Worm (Caenorhabditis elegans) whole organism, L4 larva: ENCODE results near the gene mrps-18B.
A peak's percentile ranks its signal among the peaks of the same experiment; 100 is the strongest.

Experiments
- F10B5.3 ChIP-seq: sonication (generic microtip); optimal IDR thresholded peaks from 2 replicates; lab custom pipeline; 2016; ENCODE audit warnings: mild to moderate bottlenecking, missing genetic modification characterization, missing compliant biosample characterization
- F37D6.2 ChIP-seq: sonication (generic microtip); optimal IDR thresholded peaks from 2 replicates; lab custom pipeline; 2016; ENCODE audit warnings: mild to moderate bottlenecking, missing genetic modification characterization, missing compliant biosample characterization
- F44E2.7 ChIP-seq: fragments of 200-800 bp; sonication (Bioruptor generic); IDR thresholded peaks from 2 replicates; pipeline ENCODE4 v2.1.2; 2022; ENCODE audit warnings: missing genetic modification characterization, missing compliant biosample characterization
- F49E8.2 ChIP-seq: sonication (generic microtip); optimal IDR thresholded peaks from 2 replicates; lab custom pipeline; 2016; ENCODE audit warnings: missing compliant biosample characterization, mild to moderate bottlenecking, missing genetic modification characterization, borderline replicate concordance
- T26A8.4 ChIP-seq: fragments of 200-800 bp; sonication (Bioruptor generic); IDR thresholded peaks from 2 replicates; pipeline ENCODE4 v1.3.6; 2022; ENCODE audit warnings: missing genetic modification characterization, missing compliant biosample characterization
- ZK546.5 ChIP-seq, 2 experiments: sonication (generic microtip); optimal IDR thresholded peaks; 2 replicates each; lab custom pipeline; 2017; ENCODE audit warnings: missing biosample characterization in 2 of 2, missing genetic modification characterization in 2 of 2
- aha-1 ChIP-seq: fragments of 150-350 bp; peaks from one replicate; lab custom pipeline; 2014; ENCODE audit warnings: missing biosample characterization, missing genetic modification characterization
- ama-1 ChIP-seq: fragments of 150-350 bp; optimal IDR thresholded peaks from 2 replicates; lab custom pipeline; 2014; ENCODE audit warnings: inconsistent platforms, mixed read lengths
- arid-1 ChIP-seq: fragments of 200-800 bp; sonication (Bioruptor generic); conservative IDR thresholded peaks from 2 replicates; pipeline ENCODE4 v1.3.6; 2022; ENCODE audit warnings: missing genetic modification reagents, missing genetic modification characterization, missing compliant biosample characterization
- ceh-44 ChIP-seq: fragments of 200-800 bp; sonication (Bioruptor generic); IDR thresholded peaks from 2 replicates; pipeline ENCODE4 v1.3.6; 2022; ENCODE audit warnings: missing genetic modification reagents, missing genetic modification characterization, missing compliant biosample characterization
- daf-16 ChIP-seq, 3 experiments: sonication (generic microtip); optimal IDR thresholded peaks; 2 replicates each; lab custom pipeline; 2016 to 2017; ENCODE audit warnings: missing genetic modification characterization in 3 of 3, missing genetic modification reagents in 3 of 3, mild to moderate bottlenecking in 2 of 3, missing compliant biosample characterization in 2 of 3, missing biosample characterization in 1 of 3, moderate library complexity in 1 of 3
- dmd-6 ChIP-seq: fragments of 200-800 bp; sonication (Bioruptor generic); IDR thresholded peaks from 2 replicates; pipeline ENCODE4 v1.3.6; 2022; ENCODE audit warnings: missing genetic modification reagents, missing genetic modification characterization, missing compliant biosample characterization
- dmd-9 ChIP-seq: fragments of 200-800 bp; sonication (Bioruptor generic); IDR thresholded peaks from 2 replicates; pipeline ENCODE4 v1.3.6; 2022; ENCODE audit warnings: missing genetic modification reagents, missing genetic modification characterization, missing compliant biosample characterization
- dpl-1 ChIP-seq: fragments of 150-350 bp; optimal IDR thresholded peaks from 2 replicates; lab custom pipeline; 2014; ENCODE audit warnings: missing biosample characterization, missing genetic modification reagents, missing genetic modification characterization
- duxl-1 ChIP-seq: sonication (generic microtip); optimal IDR thresholded peaks from 2 replicates; lab custom pipeline; 2016; ENCODE audit warnings: mild to moderate bottlenecking, missing genetic modification characterization, moderate library complexity, missing compliant biosample characterization; ENCODE audit not compliant: poor library complexity
- dve-1 ChIP-seq: sonication (generic microtip); optimal IDR thresholded peaks from 2 replicates; lab custom pipeline; 2017; ENCODE audit warnings: antibody characterized with exemption, mild to moderate bottlenecking, missing genetic modification characterization, missing compliant biosample characterization; ENCODE audit not compliant: insufficient read depth
- egl-27 ChIP-seq: sonication (generic microtip); optimal IDR thresholded peaks from 3 replicates; lab custom pipeline; 2017; ENCODE audit warnings: missing biosample characterization, missing genetic modification reagents, missing genetic modification characterization
- fos-1 ChIP-seq: fragments of 150-350 bp; optimal IDR thresholded peaks from 2 replicates; lab custom pipeline; 2014; ENCODE audit warnings: missing biosample characterization, missing genetic modification characterization
- hif-1 ChIP-seq, 2 experiments: sonication (generic microtip); optimal IDR thresholded peaks; 2 replicates each; lab custom pipeline; 2016 to 2017; ENCODE audit warnings: missing compliant biosample characterization in 2 of 2, missing genetic modification characterization in 2 of 2, missing genetic modification reagents in 2 of 2, missing genotype in 2 of 2, mild to moderate bottlenecking in 1 of 2
- hlh-11 ChIP-seq: fragments of 200-800 bp; sonication (Bioruptor generic); optimal IDR thresholded peaks from 2 replicates; lab custom pipeline; 2018; ENCODE audit warnings: mild to moderate bottlenecking, missing genetic modification characterization, missing compliant biosample characterization
- hmg-1.1 ChIP-seq: fragments of 200-800 bp; sonication (Bioruptor generic); IDR thresholded peaks from 2 replicates; pipeline ENCODE4 v1.3.6; 2022; ENCODE audit warnings: missing genetic modification reagents, missing genetic modification characterization, missing compliant biosample characterization
- lin-1 ChIP-seq: fragments of 200-800 bp; sonication (Bioruptor generic); IDR thresholded peaks from 2 replicates; pipeline ENCODE4 v1.3.6; 2022; ENCODE audit warnings: missing genetic modification reagents, missing genetic modification characterization, missing compliant biosample characterization
- lin-13 ChIP-seq: fragments of 150-350 bp; optimal IDR thresholded peaks from 2 replicates; lab custom pipeline; 2014; ENCODE audit warnings: missing biosample characterization, missing genetic modification reagents, missing genetic modification characterization
- lin-38 ChIP-seq: fragments of 200-800 bp; sonication (Bioruptor generic); IDR thresholded peaks from 2 replicates; pipeline ENCODE4 v1.3.6; 2022; ENCODE audit warnings: missing genetic modification reagents, missing genetic modification characterization, missing compliant biosample characterization
- lsy-2 ChIP-seq, 2 experiments: fragments of 150-350 bp in 1 of 2; sonication (generic microtip) in 1 of 2; optimal IDR thresholded peaks; 2 replicates each; lab custom pipeline; 2014 to 2017; ENCODE audit warnings: missing biosample characterization in 2 of 2, missing genetic modification characterization in 2 of 2
- mdl-1 ChIP-seq, 2 experiments: fragments of 150-350 bp in 1 of 2; sonication (generic microtip) in 1 of 2; optimal IDR thresholded peaks; 2 replicates each; lab custom pipeline; 2014 to 2017; ENCODE audit warnings: missing biosample characterization in 2 of 2, missing genetic modification characterization in 2 of 2
- mes-2 ChIP-seq: sonication (generic microtip); optimal IDR thresholded peaks from 2 replicates; lab custom pipeline; 2016; ENCODE audit warnings: missing genotype, mild to moderate bottlenecking, missing genetic modification characterization, missing compliant biosample characterization; ENCODE audit not compliant: poor library complexity, severe bottlenecking
- mxl-3 ChIP-seq: fragments of 200-800 bp; sonication (Bioruptor generic); optimal IDR thresholded peaks from 2 replicates; lab custom pipeline; 2018; ENCODE audit warnings: mild to moderate bottlenecking, missing genetic modification characterization, missing compliant biosample characterization
- nhr-10 ChIP-seq: fragments of 150-350 bp; optimal IDR thresholded peaks from 2 replicates; lab custom pipeline; 2014; ENCODE audit warnings: missing biosample characterization, missing genetic modification characterization
- nhr-102 ChIP-seq: sonication (generic microtip); optimal IDR thresholded peaks from 2 replicates; lab custom pipeline; 2016; ENCODE audit warnings: mild to moderate bottlenecking, missing genetic modification characterization, moderate library complexity, missing compliant biosample characterization
- nhr-11 ChIP-seq: fragments of 150-350 bp; optimal IDR thresholded peaks from 2 replicates; lab custom pipeline; 2014; ENCODE audit warnings: missing biosample characterization, missing genetic modification characterization
- nhr-25 ChIP-seq: sonication (generic microtip); optimal IDR thresholded peaks from 2 replicates; lab custom pipeline; 2017; ENCODE audit warnings: missing genetic modification characterization, mild to moderate bottlenecking, missing compliant biosample characterization, antibody characterized with exemption, moderate library complexity, borderline replicate concordance; ENCODE audit not compliant: insufficient read depth
- nhr-42 ChIP-seq: fragments of 200-800 bp; sonication (Bioruptor generic); IDR thresholded peaks from 2 replicates; pipeline ENCODE4 v1.3.6; 2022; ENCODE audit warnings: missing genetic modification characterization, missing compliant biosample characterization
- nhr-48 ChIP-seq: sonication (generic microtip); optimal IDR thresholded peaks from 2 replicates; lab custom pipeline; 2016; ENCODE audit warnings: mild to moderate bottlenecking, missing genetic modification characterization, missing compliant biosample characterization
- nhr-6 ChIP-seq: fragments of 150-350 bp; optimal IDR thresholded peaks from 2 replicates; lab custom pipeline; 2014; ENCODE audit warnings: missing biosample characterization, missing genetic modification characterization
- pha-4 ChIP-seq, 2 experiments: fragments of 150-350 bp in 1 of 2; fragments of 200-800 bp in 1 of 2; sonication (Bioruptor generic) in 1 of 2; IDR thresholded peaks in 1 of 2; optimal IDR thresholded peaks in 1 of 2; 2 replicates each; pipeline versions ENCODE4 v1.3.6 to Lab custom; 2014 to 2022; ENCODE audit warnings: missing genetic modification characterization in 2 of 2, missing genetic modification reagents in 2 of 2, missing biosample characterization in 1 of 2, missing compliant biosample characterization in 1 of 2
- php-3 ChIP-seq: fragments of 200-800 bp; sonication (Bioruptor generic); IDR thresholded peaks from 2 replicates; pipeline ENCODE4 v1.3.6; 2022; ENCODE audit warnings: missing genetic modification reagents, missing genetic modification characterization, missing compliant biosample characterization
- pqm-1 ChIP-seq: sonication (generic microtip); optimal IDR thresholded peaks from 2 replicates; lab custom pipeline; 2017; ENCODE audit warnings: missing biosample characterization, missing genetic modification characterization
- rbr-2 ChIP-seq: sonication (generic microtip); optimal IDR thresholded peaks from 2 replicates; lab custom pipeline; 2016; ENCODE audit warnings: missing genotype, missing genetic modification characterization, missing compliant biosample characterization
- sdz-12 ChIP-seq: fragments of 200-800 bp; sonication (Bioruptor generic); optimal IDR thresholded peaks from 2 replicates; lab custom pipeline; 2018; ENCODE audit warnings: mild to moderate bottlenecking, missing genetic modification characterization, missing compliant biosample characterization
- set-16 ChIP-seq: fragments of 200-800 bp; sonication (Bioruptor generic); IDR thresholded peaks from 2 replicates; pipeline ENCODE4 v1.3.6; 2022; ENCODE audit warnings: missing genetic modification reagents, missing genetic modification characterization, missing compliant biosample characterization
- snpc-1.2 ChIP-seq: fragments of 200-800 bp; sonication (Bioruptor generic); IDR thresholded peaks from 2 replicates; pipeline ENCODE4 v1.3.6; 2022; ENCODE audit warnings: missing genetic modification reagents, missing genetic modification characterization, missing compliant biosample characterization
- spr-1 ChIP-seq: sonication (generic microtip); optimal IDR thresholded peaks from 2 replicates; lab custom pipeline; 2016; ENCODE audit warnings: mild to moderate bottlenecking, missing genetic modification characterization, missing compliant biosample characterization
- unc-130 ChIP-seq: sonication (generic microtip); optimal IDR thresholded peaks from 2 replicates; lab custom pipeline; 2016; ENCODE audit warnings: missing genetic modification reagents, missing genetic modification characterization, missing compliant biosample characterization
- zfp-3 ChIP-seq: fragments of 200-800 bp; sonication (Bioruptor generic); conservative IDR thresholded peaks from 2 replicates; pipeline ENCODE4 v1.3.6; 2022; ENCODE audit warnings: missing genetic modification reagents, missing genetic modification characterization, missing compliant biosample characterization
- ztf-11 ChIP-seq: fragments of 150-350 bp; optimal IDR thresholded peaks from 2 replicates; lab custom pipeline; 2014; ENCODE audit warnings: missing biosample characterization, missing genetic modification characterization

mrps-18B gene

ce11 chrII:8569038-8569977 lies 43.8 kb downstream of the mrps-18B start, which contains the start of the genes col-38 and rpl-5:
Gene col-38 (minus strand): TSS chrII:8569088.
Gene rpl-5 (plus strand): TSS chrII:8569927.
- TF ChIP-seq zfp-3: 0 out of 2 replicates have a peak, but pooled peaks have one; percentile 65
- TF ChIP-seq F49E8.2 (tag; lab: Kevin White, UChicago): no peak
- TF ChIP-seq aha-1 (tag; lab: Kevin White, UChicago): peak; percentile 97
- TF ChIP-seq snpc-1.2 (GFP tag; lab: Robert Waterston, UW): 0 out of 2 replicates have a peak, but pooled peaks have one; percentile 15
- peak; percentile 82 for TF ChIP-seq hlh-11 (tag; lab: Kevin White, UChicago)
- TF ChIP-seq nhr-6 (tag; lab: Kevin White, UChicago): peak; percentile 88
- TF ChIP-seq lsy-2 (tag; optimal IDR thresholded peaks at IDR 0.05; lab: Kevin White, UChicago): peak; percentile 89 to 98
- TF ChIP-seq T26A8.4 (GFP tag; lab: Robert Waterston, UW): peak; percentile 69
- no peak for TF ChIP-seq fos-1 (tag; lab: Kevin White, UChicago)
- peak; percentile 79 for TF ChIP-seq hmg-1.1 (GFP tag; lab: Robert Waterston, UW)
- peak; percentile 60 for TF ChIP-seq dmd-6
- peak; percentile 65 for TF ChIP-seq ama-1
- TF ChIP-seq ZK546.5 (tag; optimal IDR thresholded peaks at IDR 0.05; lab: Kevin White, UChicago): peak; percentile 26 to 93
- TF ChIP-seq lin-1 (GFP tag; lab: Robert Waterston, UW): no peak
- TF ChIP-seq nhr-25: peak; percentile 34
- peak; percentile 23; the same call in 1 of the 2 replicates for TF ChIP-seq nhr-42 (GFP tag; lab: Robert Waterston, UW)
- TF ChIP-seq pha-4 (GFP tag; IDR thresholded peaks at IDR 0.05; lab: Robert Waterston, UW): no peak
- TF ChIP-seq pha-4 (tag; optimal IDR thresholded peaks at IDR 0.05; lab: Kevin White, UChicago): peak; percentile 84
- TF ChIP-seq F44E2.7 (GFP tag; lab: Robert Waterston, UW): no peak
- TF ChIP-seq dpl-1 (GFP tag; lab: Kevin White, UChicago): peak; percentile 96
- TF ChIP-seq ztf-11 (tag; lab: Kevin White, UChicago): no peak
- no peak for TF ChIP-seq F10B5.3 (tag; lab: Kevin White, UChicago)
- TF ChIP-seq lin-13 (GFP tag; lab: Kevin White, UChicago): peak; percentile 72
- peak; percentile 17 for TF ChIP-seq unc-130 (GFP tag; lab: Kevin White, UChicago)
- TF ChIP-seq nhr-102 (tag; lab: Kevin White, UChicago): peak; percentile 66
- no peak for TF ChIP-seq daf-16 (GFP tag; optimal IDR thresholded peaks at IDR 0.05; lab: Kevin White, UChicago)
- peak; percentile 79 for TF ChIP-seq daf-16 (tag; optimal IDR thresholded peaks at IDR 0.05; lab: Kevin White, UChicago)
- TF ChIP-seq mes-2 (tag; lab: Kevin White, UChicago): peak; percentile 92
- 0 out of 2 replicates have a peak, but pooled peaks have one; percentile 62 for TF ChIP-seq php-3 (GFP tag; lab: Robert Waterston, UW)
- peak; percentile 49; the same call in 1 of the 2 replicates for TF ChIP-seq ceh-44 (GFP tag; lab: Robert Waterston, UW)
- TF ChIP-seq hif-1 (tag; optimal IDR thresholded peaks at IDR 0.05; lab: Kevin White, UChicago): peak in 1 of 2 experiments; percentile 78
- TF ChIP-seq arid-1: peak; percentile 60; the same call in 1 of the 2 replicates
- TF ChIP-seq set-16 (GFP tag; lab: Robert Waterston, UW): no peak
- peak; percentile 47 for TF ChIP-seq spr-1 (tag; lab: Kevin White, UChicago)
- peak; percentile 91 for TF ChIP-seq lin-38 (GFP tag; lab: Robert Waterston, UW)
- TF ChIP-seq dmd-9 (GFP tag; lab: Robert Waterston, UW): no peak
- TF ChIP-seq nhr-48: peak; percentile 55
- peak; percentile 67 for TF ChIP-seq mxl-3 (GFP tag; lab: Kevin White, UChicago)
- peak in 1 of 2 experiments; percentile 19 for TF ChIP-seq mdl-1 (tag; optimal IDR thresholded peaks at IDR 0.05; lab: Kevin White, UChicago)
- peak; percentile 49 for TF ChIP-seq F37D6.2 (tag; lab: Kevin White, UChicago)
- TF ChIP-seq pqm-1 (tag; lab: Kevin White, UChicago): no peak
- TF ChIP-seq dve-1 (tag; lab: Kevin White, UChicago): peak; percentile 90
- TF ChIP-seq sdz-12: no peak
- peak; percentile 53 for TF ChIP-seq duxl-1 (tag; lab: Kevin White, UChicago)
- no peak for TF ChIP-seq nhr-10 (tag; lab: Kevin White, UChicago)
- TF ChIP-seq egl-27 (tag; lab: Kevin White, UChicago): no peak
- TF ChIP-seq rbr-2 (tag; lab: Kevin White, UChicago): peak; percentile 87
- peak; percentile 87 for TF ChIP-seq nhr-11 (tag; lab: Kevin White, UChicago)
